Fruit fly (Drosophila melanogaster): ENCODE data around the gene eIF3g1.

Gene eIF3g1

DNA sequence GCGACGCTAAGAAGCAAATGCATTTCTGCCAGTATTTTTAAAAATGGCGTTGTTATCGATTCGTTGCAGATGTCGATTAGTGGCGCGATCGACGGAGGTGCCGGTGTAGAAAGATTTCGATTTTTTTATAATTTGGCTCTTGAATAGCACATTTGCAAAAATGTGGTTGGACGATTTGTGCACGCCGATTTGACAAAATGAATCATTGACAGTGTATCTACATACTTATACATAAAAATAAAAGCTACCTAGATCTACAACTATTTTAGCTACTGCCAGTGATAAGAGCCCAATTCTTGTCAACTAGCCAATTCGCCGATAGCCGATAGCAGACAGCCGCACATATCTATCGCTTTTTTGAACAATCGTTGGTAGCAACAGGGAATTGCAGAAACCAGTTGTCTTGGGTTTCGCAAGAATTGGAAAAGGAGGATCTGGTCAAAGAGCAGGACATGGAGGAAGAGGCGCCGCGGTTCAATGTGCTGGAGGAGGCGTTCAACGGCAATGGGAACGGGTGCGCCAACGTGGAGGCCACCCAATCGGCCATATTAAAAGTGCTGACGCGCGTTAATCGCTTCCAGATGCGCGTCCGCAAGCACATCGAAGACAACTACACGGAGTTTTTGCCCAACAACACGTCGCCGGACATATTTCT, 6.2 kb downstream of the eIF3g1 start, which contains the start of the genes Klp3A and Zw10 (continued):
- TF ChIP-seq hkb (optimal IDR thresholded peaks at IDR 0.05) (no peak), hkb (GFP tag; IDR thresholded peaks at IDR 0.05) (no peak), slp2 (GFP tag; optimal IDR thresholded peaks at IDR 0.05) (no peak), Side (GFP tag; optimal IDR thresholded peaks at IDR 0.05) (no peak), Usf (GFP tag; optimal IDR thresholded peaks at IDR 0.05) (no peak), gce (GFP tag; IDR thresholded peaks at IDR 0.05) (no peak), CG4730 (GFP tag; IDR thresholded peaks at IDR 0.05) (no peak), CG1603 (tag; optimal IDR thresholded peaks at IDR 0.05) (no peak), ac (GFP tag; optimal IDR thresholded peaks at IDR 0.05) (no peak), CG4282 (GFP tag; optimal IDR thresholded peaks at IDR 0.05) (no peak), p53 (GFP tag; optimal IDR thresholded peaks at IDR 0.05) (no peak), Antp (GFP tag; optimal IDR thresholded peaks at IDR 0.05) (peak; percentile 1), Elba2 (GFP tag; optimal IDR thresholded peaks at IDR 0.05) (no peak), CG17612 (GFP tag; IDR thresholded peaks at IDR 0.05) (no peak), CG3281 (GFP tag; optimal IDR thresholded peaks at IDR 0.05) (no peak), CG13775 (GFP tag; optimal IDR thresholded peaks at IDR 0.05) (peak; percentile 28), prd (optimal IDR thresholded peaks at IDR 0.05) (no peak), prd (GFP tag; IDR thresholded peaks at IDR 0.05) (peak; percentile 19; the same call in 1 of the 3 replicates), CG34376 (GFP tag; optimal IDR thresholded peaks at IDR 0.05) (no peak), Drgx (GFP tag; IDR thresholded peaks at IDR 0.05) (no peak), Dp (GFP tag; optimal IDR thresholded peaks at IDR 0.05) (peak; percentile 63), CG12769 (tag; optimal IDR thresholded peaks at IDR 0.05) (no peak), CG8944 (GFP tag; optimal IDR thresholded peaks at IDR 0.05) (peak; percentile 2), CG11723 (GFP tag; optimal IDR thresholded peaks at IDR 0.05) (no peak), CG17186 (GFP tag; optimal IDR thresholded peaks at IDR 0.05) (peak; percentile 57), CrebB (tag; optimal IDR thresholded peaks at IDR 0.05) (no peak), vfl (GFP tag; optimal IDR thresholded peaks at IDR 0.05) (no peak), E2f1 (GFP tag; IDR thresholded peaks at IDR 0.05) (no peak), D (optimal IDR thresholded peaks at IDR 0.05) (no peak), D (GFP tag; optimal IDR thresholded peaks at IDR 0.05) (no peak), ham (GFP tag; IDR thresholded peaks at IDR 0.05) (no peak), CG12219 (GFP tag; optimal IDR thresholded peaks at IDR 0.05) (no peak), repo (GFP tag; optimal IDR thresholded peaks at IDR 0.05) (no peak), gfzf (GFP tag; optimal IDR thresholded peaks at IDR 0.05) (peak; percentile 20), CG10565 (GFP tag; optimal IDR thresholded peaks at IDR 0.05) (no peak), CG5953 (GFP tag; IDR thresholded peaks at IDR 0.05) (no peak), emc (GFP tag; optimal IDR thresholded peaks at IDR 0.05) (no peak), H15 (GFP tag; IDR thresholded peaks at IDR 0.05) (no peak), da (GFP tag; optimal IDR thresholded peaks at IDR 0.05) (no peak), HmgZ (tag; optimal IDR thresholded peaks at IDR 0.05) (peak; percentile 25), Ravus (GFP tag; IDR thresholded peaks at IDR 0.05) (no peak), CoRest (tag; optimal IDR thresholded peaks at IDR 0.05) (no peak), Dek (tag; optimal IDR thresholded peaks at IDR 0.05) (no peak), CG18599 (GFP tag; optimal IDR thresholded peaks at IDR 0.05) (no peak), CG5245 (GFP tag; optimal IDR thresholded peaks at IDR 0.05) (no peak), row (GFP tag; IDR thresholded peaks at IDR 0.05) (peak; percentile 79), btn (GFP tag; optimal IDR thresholded peaks at IDR 0.05) (no peak), CG7786 (GFP tag; optimal IDR thresholded peaks at IDR 0.05) (no peak), CG8290 (GFP tag; optimal IDR thresholded peaks at IDR 0.05) (no peak), CG8290 (tag; optimal IDR thresholded peaks at IDR 0.05) (no peak), CG2199 (GFP tag; IDR thresholded peaks at IDR 0.05) (no peak), kni (GFP tag; optimal IDR thresholded peaks at IDR 0.05) (no peak), Max (GFP tag; optimal IDR thresholded peaks at IDR 0.05) (no peak)
